Worm (Caenorhabditis elegans): ENCODE measurements around the gene C24H12.1.
A peak's percentile ranks its signal among the peaks of the same experiment; 100 is the strongest.

The C24H12.1 gene

ce11 chrII:410832-411231 is 30.4 kb upstream of the C24H12.1 start, which contains the start of the genes dnsn-1 and C24H12.4 (continued):
- TF ChIP-seq T20F7.1 (GFP tag; optimal IDR thresholded peaks at IDR 0.05): peak; percentile 86
- TF ChIP-seq ZK337.2 (GFP tag; IDR thresholded peaks at IDR 0.05): no peak
- no peak for TF ChIP-seq snpc-1.2 (GFP tag; IDR thresholded peaks at IDR 0.05)
- TF ChIP-seq D1046.2 (GFP tag; IDR thresholded peaks at IDR 0.05): no peak
- peak; percentile 77 for TF ChIP-seq hlh-11 (tag; optimal IDR thresholded peaks at IDR 0.05)
- TF ChIP-seq ceh-20 (GFP tag; IDR thresholded peaks at IDR 0.05): peak; percentile 77
- no peak for TF ChIP-seq mxl-2 (GFP tag; conservative IDR thresholded peaks at IDR 0.05)
- no peak for TF ChIP-seq mxl-3 (GFP tag; optimal IDR thresholded peaks at IDR 0.05)
- peak; percentile 77 for TF ChIP-seq nhr-77 (tag; optimal IDR thresholded peaks at IDR 0.05)
- no peak for TF ChIP-seq unc-62 (GFP tag; optimal IDR thresholded peaks at IDR 0.05 in 1 of 2)
- TF ChIP-seq unc-62 (tag; optimal IDR thresholded peaks at IDR 0.05): no peak
- TF ChIP-seq F26F4.8 (GFP tag; conservative IDR thresholded peaks at IDR 0.05): no peak
- no peak for TF ChIP-seq pqm-1 (tag; optimal IDR thresholded peaks at IDR 0.05)
- peak; percentile 10 for TF ChIP-seq aha-1 (tag)
- peak; percentile 91 for TF ChIP-seq duxl-1 (tag; optimal IDR thresholded peaks at IDR 0.05; ENCODE audit: poor library complexity)
- no peak; the same call in 1 of the 2 replicates for TF ChIP-seq tra-1 (GFP tag; IDR thresholded peaks at IDR 0.05)
- peak; percentile 85 for TF ChIP-seq nhr-42 (GFP tag; IDR thresholded peaks at IDR 0.05)
- peak; percentile 72; the same call in 1 of the 2 replicates for TF ChIP-seq arid-1 (GFP tag; conservative IDR thresholded peaks at IDR 0.05)
- TF ChIP-seq nhr-237 (tag; optimal IDR thresholded peaks at IDR 0.05): no peak
- peak; percentile 80 for TF ChIP-seq pha-4 (GFP tag; IDR thresholded peaks at IDR 0.05)
- peak; percentile 77 for TF ChIP-seq pha-4 (tag; optimal IDR thresholded peaks at IDR 0.05)
- peak; percentile 76; the same call in 1 of the 2 replicates for TF ChIP-seq daf-19 (GFP tag; conservative IDR thresholded peaks at IDR 0.05)
- TF ChIP-seq vab-7 (GFP tag; IDR thresholded peaks at IDR 0.05): no peak
- peak; percentile 84 for TF ChIP-seq F49E8.2 (tag; optimal IDR thresholded peaks at IDR 0.05; ENCODE audit: borderline replicate concordance)
- TF ChIP-seq lsy-2 (tag; optimal IDR thresholded peaks at IDR 0.05): peak in 1 of 2 experiments; percentile 96
- TF ChIP-seq zag-1 (tag; optimal IDR thresholded peaks at IDR 0.05): no peak
- peak; percentile 73 for TF ChIP-seq ztf-7 (tag; optimal IDR thresholded peaks at IDR 0.05)
- TF ChIP-seq daf-12 (tag; optimal IDR thresholded peaks at IDR 0.05): no peak
- peak; percentile 47; the same call in 1 of the 2 replicates for TF ChIP-seq ceh-44 (GFP tag; IDR thresholded peaks at IDR 0.05)
- peak; percentile 98 for TF ChIP-seq lin-38 (GFP tag; IDR thresholded peaks at IDR 0.05)
- TF ChIP-seq cey-2 (tag; optimal IDR thresholded peaks at IDR 0.05; ENCODE audit: borderline replicate concordance, insufficient read depth): no peak
- TF ChIP-seq lin-13 (GFP tag; optimal IDR thresholded peaks at IDR 0.05): peak; percentile 74
- TF ChIP-seq daf-8 (GFP tag; IDR thresholded peaks at IDR 0.05): no peak
- TF ChIP-seq dpl-1 (GFP tag; optimal IDR thresholded peaks at IDR 0.05): peak; percentile 97
- no peak for TF ChIP-seq attf-4 (tag; optimal IDR thresholded peaks at IDR 0.05)
- peak; percentile 78 for TF ChIP-seq zip-2 (tag; optimal IDR thresholded peaks at IDR 0.05)
- no peak for TF ChIP-seq ceh-28 (tag; optimal IDR thresholded peaks at IDR 0.05)
- peak; percentile 47; the same call in 1 of the 2 replicates for TF ChIP-seq madf-9 (GFP tag; conservative IDR thresholded peaks at IDR 0.05)
- peak in 1 of 2 experiments; percentile 48 for TF ChIP-seq daf-16 (GFP tag; optimal IDR thresholded peaks at IDR 0.05)
- TF ChIP-seq daf-16 (tag; optimal IDR thresholded peaks at IDR 0.05): no peak
- TF ChIP-seq Y48G9A.11 (GFP tag; IDR thresholded peaks at IDR 0.05): peak; percentile 29; the same call in 1 of the 2 replicates
- peak; percentile 70 for TF ChIP-seq lin-15B (tag; optimal IDR thresholded peaks at IDR 0.05)
- no peak for TF ChIP-seq ces-1 (GFP tag; optimal IDR thresholded peaks at IDR 0.05)
- peak; percentile 88 for TF ChIP-seq fkh-10 (GFP tag; optimal IDR thresholded peaks at IDR 0.05)
- TF ChIP-seq dmd-6 (GFP tag; IDR thresholded peaks at IDR 0.05): peak; percentile 77
- peak; percentile 85 for TF ChIP-seq F37D6.2 (tag; optimal IDR thresholded peaks at IDR 0.05)
- TF ChIP-seq jun-1 (tag; optimal IDR thresholded peaks at IDR 0.05): peak; percentile 56
- no peak for TF ChIP-seq ceh-82 (tag; optimal IDR thresholded peaks at IDR 0.05)
- TF ChIP-seq lim-7 (GFP tag; IDR thresholded peaks at IDR 0.05): no peak
- no peak for TF ChIP-seq nhr-76 (tag; optimal IDR thresholded peaks at IDR 0.05)
- peak; percentile 93 for TF ChIP-seq mep-1 (tag; optimal IDR thresholded peaks at IDR 0.05)
- TF ChIP-seq dve-1 (tag; optimal IDR thresholded peaks at IDR 0.05; ENCODE audit: insufficient read depth): peak; percentile 97
